Fruit fly (Drosophila melanogaster) whole organism, prepupa: ENCODE data around the gene Task6.

ENCODE experiments used
- CG11294 ChIP-seq: fragments of 200-800 bp; sonication (Bioruptor generic); IDR thresholded peaks from 2 replicates; pipeline ENCODE4 v1.3.6; 2022; ENCODE audit warnings: missing biosample characterization, missing genetic modification characterization
- Ets96B ChIP-seq: fragments of 200-800 bp; optimal IDR thresholded peaks from 2 replicates; lab custom pipeline; 2019; ENCODE audit warnings: missing biosample characterization, mild to moderate bottlenecking, missing genetic modification characterization, moderate library complexity
- Hr39 ChIP-seq: fragments of 200-800 bp; sonication (Bioruptor generic); optimal IDR thresholded peaks from 2 replicates; lab custom pipeline; 2016; ENCODE audit warnings: missing biosample characterization, missing genetic modification characterization
- acj6 ChIP-seq: fragments of 200-800 bp; sonication (Bioruptor generic); optimal IDR thresholded peaks from 3 replicates; lab custom pipeline; 2016; ENCODE audit warnings: missing biosample characterization, missing genetic modification characterization
- dac ChIP-seq: fragments of 200-800 bp; sonication (Bioruptor generic); optimal IDR thresholded peaks from 2 replicates; lab custom pipeline; 2017; ENCODE audit warnings: missing biosample characterization, mild to moderate bottlenecking, missing genetic modification characterization
- esn ChIP-seq: fragments of 200-800 bp; sonication (Bioruptor generic); optimal IDR thresholded peaks from 2 replicates; lab custom pipeline; 2016; ENCODE audit warnings: missing biosample characterization, mild to moderate bottlenecking, missing genetic modification characterization, moderate library complexity
- net ChIP-seq: fragments of 200-800 bp; sonication (Bioruptor generic); optimal IDR thresholded peaks from 3 replicates; lab custom pipeline; 2016; ENCODE audit warnings: missing biosample characterization, missing genetic modification characterization
- pdm3 ChIP-seq: fragments of 200-800 bp; sonication (Bioruptor generic); optimal IDR thresholded peaks from 3 replicates; lab custom pipeline; 2016; ENCODE audit warnings: missing biosample characterization, missing genetic modification characterization
- ss ChIP-seq, 2 experiments: fragments of 200-800 bp; sonication (Bioruptor generic); optimal IDR thresholded peaks; 2 replicates in 1 of 2; 3 replicates in 1 of 2; lab custom pipeline; 2017 to 2018; ENCODE audit warnings: mild to moderate bottlenecking in 2 of 2, missing biosample characterization in 2 of 2, missing genetic modification characterization in 2 of 2, moderate library complexity in 1 of 2

DNA sequence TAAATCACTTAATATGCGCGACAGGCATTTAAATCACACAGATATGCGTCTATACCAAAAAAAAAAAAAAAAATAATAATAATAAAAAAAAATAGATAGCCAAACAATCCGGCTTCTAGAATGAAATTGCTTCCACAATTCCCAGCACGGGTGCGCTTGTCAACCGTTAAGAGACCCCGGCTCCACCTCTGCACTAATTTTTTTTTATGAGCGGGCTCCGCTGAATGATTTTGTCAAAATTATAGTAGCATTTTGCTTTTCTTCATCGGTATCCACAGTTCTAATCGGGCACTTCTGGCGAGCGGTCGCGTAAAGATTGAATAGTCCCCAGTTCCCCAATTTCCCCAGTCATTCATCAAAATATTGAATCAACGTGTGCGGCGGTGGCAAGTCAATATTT is 32.1 kb upstream of the Task6 start, which contains the start of gene Adgf-C:
- TF ChIP-seq Ets96B, result no peak
- no peak for TF ChIP-seq Hr39 (GFP tag; lab: Kevin White, UChicago)
- TF ChIP-seq dac (GFP tag; lab: Kevin White, UChicago), result no peak
- no peak for TF ChIP-seq pdm3
- TF ChIP-seq acj6, result no peak
- TF ChIP-seq esn, result no peak
- no peak for TF ChIP-seq CG11294 (GFP tag; lab: Robert Waterston, UW)
- TF ChIP-seq ss (GFP tag; optimal IDR thresholded peaks at IDR 0.05; lab: Kevin White, UChicago), result no peak
- no peak for TF ChIP-seq net (GFP tag; lab: Kevin White, UChicago)
